Worm (Caenorhabditis elegans) whole organism, young adult: Measurements from ENCODE around the gene K01A12.4.
A peak's percentile ranks its signal among the peaks of the same experiment; 100 is the strongest.

Source experiments
- B0261.1 ChIP-seq: sonication (generic microtip); optimal IDR thresholded peaks from 2 replicates; lab custom pipeline; 2016; ENCODE audit warnings: mild to moderate bottlenecking, missing genetic modification characterization, moderate library complexity, missing compliant biosample characterization
- aptf-2 ChIP-seq: fragments of 200-800 bp; sonication (Bioruptor generic); conservative IDR thresholded peaks from 2 replicates; pipeline ENCODE4 v1.3.6; 2022; ENCODE audit warnings: missing genetic modification reagents, missing genetic modification characterization, missing compliant biosample characterization
- atf-7 ChIP-seq: sonication (generic microtip); optimal IDR thresholded peaks from 2 replicates; lab custom pipeline; 2017; ENCODE audit warnings: mild to moderate bottlenecking, missing genetic modification characterization, missing compliant biosample characterization
- egrh-3 ChIP-seq: fragments of 200-800 bp; sonication (Bioruptor generic); IDR thresholded peaks from 2 replicates; pipeline ENCODE4 v1.3.6; 2022; ENCODE audit warnings: missing genetic modification reagents, missing genetic modification characterization, missing compliant biosample characterization
- lir-1 ChIP-seq: fragments of 200-800 bp; sonication (Bioruptor generic); conservative IDR thresholded peaks from 2 replicates; pipeline ENCODE4 v1.3.6; 2022; ENCODE audit warnings: missing genetic modification reagents, missing genetic modification characterization, missing compliant biosample characterization
- nhr-120 ChIP-seq: fragments of 200-800 bp; sonication (Bioruptor generic); IDR thresholded peaks from 2 replicates; pipeline ENCODE4 v1.3.6; 2022; ENCODE audit warnings: missing genetic modification characterization, missing compliant biosample characterization
- pha-4 ChIP-seq: fragments of 150-350 bp; sonication (generic microtip); optimal IDR thresholded peaks from 2 replicates; lab custom pipeline; 2014; ENCODE audit warnings: missing biosample characterization, missing genetic modification reagents, missing genetic modification characterization
- unc-130 ChIP-seq: sonication (generic microtip); optimal IDR thresholded peaks from 2 replicates; lab custom pipeline; 2016; ENCODE audit warnings: missing genetic modification reagents, missing genetic modification characterization, missing compliant biosample characterization

ce11 chrX:8568423-8568903, 42.2 kb upstream of the K01A12.4 start:
- TF ChIP-seq pha-4 (tag; lab: Kevin White, UChicago) (no peak), nhr-120 (GFP tag; lab: Robert Waterston, UW) (no peak), lir-1 (no peak), unc-130 (GFP tag; lab: Kevin White, UChicago) (no peak), aptf-2 (no peak), B0261.1 (no peak), egrh-3 (GFP tag; lab: Robert Waterston, UW) (no peak), atf-7 (tag; lab: Kevin White, UChicago) (peak; percentile 4)
